Worm (Caenorhabditis elegans) whole organism, mixed stage, embryonic: ENCODE measurements around the gene nlp-53.
A peak's percentile ranks its signal among the peaks of the same experiment; 100 is the strongest.

Experiments used
- M03D4.4 ChIP-seq: sonication (generic microtip); optimal IDR thresholded peaks from 2 replicates; lab custom pipeline; 2017; ENCODE audit warnings: mild to moderate bottlenecking, missing genetic modification characterization, missing compliant biosample characterization
- bed-3 ChIP-seq: fragments of 200-800 bp; sonication (Bioruptor generic); optimal IDR thresholded peaks from 3 replicates; lab custom pipeline; 2018; ENCODE audit warnings: mild to moderate bottlenecking, missing genetic modification characterization, moderate library complexity, missing compliant biosample characterization
- blmp-1 ChIP-seq: fragments of 150-350 bp; optimal IDR thresholded peaks from 2 replicates; lab custom pipeline; 2014; ENCODE audit warnings: missing biosample characterization, missing genetic modification characterization
- ceh-39 ChIP-seq: fragments of 150-350 bp; optimal IDR thresholded peaks from 2 replicates; lab custom pipeline; 2014; ENCODE audit warnings: missing biosample characterization, missing genetic modification characterization
- ceh-43 ChIP-seq: fragments of 200-800 bp; sonication (Bioruptor generic); optimal IDR thresholded peaks from 2 replicates; lab custom pipeline; 2018; ENCODE audit warnings: mild to moderate bottlenecking, missing genetic modification characterization, moderate library complexity, missing compliant biosample characterization
- ceh-83 ChIP-seq: fragments of 200-800 bp; sonication (Bioruptor generic); optimal IDR thresholded peaks from 2 replicates; lab custom pipeline; 2018; ENCODE audit warnings: mild to moderate bottlenecking, missing genetic modification characterization, missing compliant biosample characterization
- ces-1 ChIP-seq: fragments of 150-350 bp; optimal IDR thresholded peaks from 2 replicates; lab custom pipeline; 2014; ENCODE audit warnings: missing biosample characterization, missing genetic modification reagents, missing genetic modification characterization
- cnd-1 ChIP-seq: fragments of 200-800 bp; sonication (Bioruptor generic); optimal IDR thresholded peaks from 2 replicates; lab custom pipeline; 2018; ENCODE audit warnings: mild to moderate bottlenecking, missing genetic modification characterization, missing compliant biosample characterization
- drap-1 ChIP-seq: fragments of 200-800 bp; sonication (Bioruptor generic); optimal IDR thresholded peaks from 3 replicates; lab custom pipeline; 2018; ENCODE audit warnings: mild to moderate bottlenecking, missing genetic modification characterization, missing compliant biosample characterization
- elt-1 ChIP-seq: sonication (generic microtip); optimal IDR thresholded peaks from 2 replicates; lab custom pipeline; 2017; ENCODE audit warnings: missing genetic modification characterization, mild to moderate bottlenecking, missing compliant biosample characterization, antibody characterized with exemption, moderate library complexity, borderline replicate concordance; ENCODE audit not compliant: insufficient read depth
- elt-3 ChIP-seq: fragments of 150-350 bp; optimal IDR thresholded peaks from 2 replicates; lab custom pipeline; 2014; ENCODE audit warnings: missing biosample characterization, missing genetic modification characterization
- flh-1 ChIP-seq: fragments of 200-800 bp; sonication (Bioruptor generic); optimal IDR thresholded peaks from 2 replicates; lab custom pipeline; 2018; ENCODE audit warnings: mild to moderate bottlenecking, missing genetic modification characterization, moderate library complexity, missing compliant biosample characterization
- ham-2 ChIP-seq: fragments of 200-800 bp; sonication (Bioruptor generic); optimal IDR thresholded peaks from 2 replicates; lab custom pipeline; 2018; ENCODE audit warnings: mild to moderate bottlenecking, missing genetic modification characterization, missing compliant biosample characterization
- hlh-1 ChIP-seq: fragments of 150-350 bp; optimal IDR thresholded peaks from 2 replicates; lab custom pipeline; 2014; ENCODE audit warnings: missing biosample characterization, missing genetic modification reagents, missing genetic modification characterization
- lin-13 ChIP-seq: fragments of 150-350 bp; optimal IDR thresholded peaks from 2 replicates; lab custom pipeline; 2014; ENCODE audit warnings: missing biosample characterization, missing genetic modification characterization
- lin-32 ChIP-seq: fragments of 200-800 bp; sonication (Bioruptor generic); optimal IDR thresholded peaks from 2 replicates; lab custom pipeline; 2018; ENCODE audit warnings: mild to moderate bottlenecking, missing genetic modification characterization, missing compliant biosample characterization
- lsy-2 ChIP-seq: fragments of 150-350 bp; optimal IDR thresholded peaks from 2 replicates; lab custom pipeline; 2014; ENCODE audit warnings: missing biosample characterization, missing genetic modification characterization
- mab-5 ChIP-seq: fragments of 150-350 bp; optimal IDR thresholded peaks from 2 replicates; lab custom pipeline; 2014; ENCODE audit warnings: missing biosample characterization, missing genetic modification characterization
- mep-1 ChIP-seq: fragments of 150-350 bp; optimal IDR thresholded peaks from 2 replicates; lab custom pipeline; 2017; ENCODE audit warnings: missing biosample characterization, missing genetic modification reagents, missing genetic modification characterization, inconsistent platforms
- mls-2 ChIP-seq: sonication (generic microtip); optimal IDR thresholded peaks from 2 replicates; lab custom pipeline; 2016; ENCODE audit warnings: mild to moderate bottlenecking, missing genetic modification characterization, moderate library complexity, missing compliant biosample characterization
- nhr-12 ChIP-seq: fragments of 150-350 bp; optimal IDR thresholded peaks from 2 replicates; lab custom pipeline; 2014; ENCODE audit warnings: missing biosample characterization, missing genetic modification characterization
- nhr-2 ChIP-seq: fragments of 150-350 bp; optimal IDR thresholded peaks from 2 replicates; lab custom pipeline; 2014; ENCODE audit warnings: missing biosample characterization, missing genetic modification characterization
- nhr-237 ChIP-seq: fragments of 150-350 bp; optimal IDR thresholded peaks from 2 replicates; lab custom pipeline; 2014; ENCODE audit warnings: missing biosample characterization, missing genetic modification characterization
- nhr-28 ChIP-seq: fragments of 150-350 bp; optimal IDR thresholded peaks from 2 replicates; lab custom pipeline; 2014; ENCODE audit warnings: missing biosample characterization, missing genetic modification characterization
- nhr-76 ChIP-seq: sonication (generic microtip); optimal IDR thresholded peaks from 2 replicates; lab custom pipeline; 2017; ENCODE audit warnings: missing biosample characterization, missing genetic modification characterization
- pha-4 ChIP-seq: fragments of 150-350 bp; optimal IDR thresholded peaks from 2 replicates; lab custom pipeline; 2018; ENCODE audit warnings: missing biosample characterization, missing genetic modification reagents, missing genetic modification characterization
- sem-2 ChIP-seq: fragments of 200-800 bp; sonication (Bioruptor generic); optimal IDR thresholded peaks from 2 replicates; lab custom pipeline; 2018; ENCODE audit warnings: mild to moderate bottlenecking, missing genetic modification characterization, missing compliant biosample characterization
- snpc-4 ChIP-seq: fragments of 150-350 bp; optimal IDR thresholded peaks from 2 replicates; lab custom pipeline; 2014; ENCODE audit warnings: missing biosample characterization, missing genetic modification characterization
- sptf-1 ChIP-seq: sonication (generic microtip); optimal IDR thresholded peaks from 2 replicates; lab custom pipeline; 2017; ENCODE audit warnings: mild to moderate bottlenecking, missing genetic modification characterization, moderate library complexity, missing compliant biosample characterization
- tbx-8 ChIP-seq: fragments of 200-800 bp; sonication (Bioruptor generic); optimal IDR thresholded peaks from 2 replicates; lab custom pipeline; 2018; ENCODE audit warnings: mild to moderate bottlenecking, missing genetic modification characterization, moderate library complexity, missing compliant biosample characterization
- unc-120 ChIP-seq: sonication (generic microtip); optimal IDR thresholded peaks from 2 replicates; lab custom pipeline; 2017; ENCODE audit warnings: missing genetic modification characterization, missing compliant biosample characterization; ENCODE audit not compliant: poor library complexity, severe bottlenecking
- unc-39 ChIP-seq: fragments of 150-350 bp; optimal IDR thresholded peaks from 2 replicates; lab custom pipeline; 2014; ENCODE audit warnings: missing biosample characterization, missing genetic modification characterization
- unc-62 ChIP-seq: fragments of 150-350 bp; optimal IDR thresholded peaks from 2 replicates; lab custom pipeline; 2014; ENCODE audit warnings: missing biosample characterization, missing genetic modification reagents, missing genetic modification characterization
- zip-8 ChIP-seq: fragments of 150-350 bp; optimal IDR thresholded peaks from 2 replicates; lab custom pipeline; 2014; ENCODE audit warnings: missing biosample characterization, missing genetic modification characterization
- ztf-11 ChIP-seq: fragments of 150-350 bp; optimal IDR thresholded peaks from 2 replicates; lab custom pipeline; 2014; ENCODE audit warnings: missing biosample characterization, missing genetic modification characterization

Gene nlp-53

DNA sequence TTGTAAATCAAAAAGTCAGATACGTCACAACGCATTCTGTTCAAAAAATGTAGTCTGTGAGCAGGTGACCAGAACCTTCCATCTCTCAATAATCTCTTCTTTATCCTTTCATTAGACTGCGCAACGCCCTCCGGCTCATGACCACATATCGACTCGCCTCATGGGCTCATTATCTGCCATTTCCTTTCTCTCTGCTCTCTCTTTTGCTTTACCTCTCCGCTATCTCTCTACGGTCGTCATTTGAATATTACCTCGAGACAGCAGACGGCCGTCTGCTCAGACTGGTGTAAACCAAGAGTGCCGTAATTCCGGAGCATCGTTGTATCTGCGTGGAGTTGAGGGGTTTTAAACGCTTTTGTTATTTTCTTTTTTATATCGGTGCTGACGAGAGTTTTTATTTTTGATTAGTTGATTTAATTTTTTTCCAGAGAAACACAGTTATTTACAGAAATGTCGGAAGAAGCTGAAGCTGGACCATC lies 20.6 kb upstream of the nlp-53 start, which contains the start of gene bra-1:
TSS of gene bra-1 (plus strand) at position 429 of the 479 bp plus-strand sequence.
- TF ChIP-seq nhr-2 (tag; lab: Kevin White, UChicago) (peak; percentile 32), drap-1 (GFP tag; lab: Kevin White, UChicago) (peak; percentile 16), snpc-4 (tag; lab: Kevin White, UChicago) (no peak), mab-5 (tag; lab: Kevin White, UChicago) (no peak), elt-3 (tag; lab: Kevin White, UChicago) (no peak), mls-2 (tag; lab: Kevin White, UChicago) (peak; percentile 55), ces-1 (GFP tag; lab: Kevin White, UChicago) (peak; percentile 74), pha-4 (tag; lab: Kevin White, UChicago) (peak; percentile 37), nhr-12 (tag; lab: Kevin White, UChicago) (no peak), nhr-76 (tag; lab: Kevin White, UChicago) (no peak), ztf-11 (tag; lab: Kevin White, UChicago) (peak; percentile 67), zip-8 (tag; lab: Kevin White, UChicago) (no peak), hlh-1 (tag; lab: Kevin White, UChicago) (peak; percentile 81), tbx-8 (GFP tag; lab: Kevin White, UChicago) (no peak), sem-2 (GFP tag; lab: Kevin White, UChicago) (no peak), blmp-1 (tag; lab: Kevin White, UChicago) (no peak), unc-62 (GFP tag; lab: Kevin White, UChicago) (peak; percentile 47), sptf-1 (tag; lab: Kevin White, UChicago) (peak; percentile 66), ham-2 (no peak), mep-1 (tag; lab: Kevin White, UChicago) (peak; percentile 78), nhr-28 (no peak), ceh-83 (no peak), elt-1 (tag; lab: Kevin White, UChicago) (no peak), unc-39 (tag; lab: Kevin White, UChicago) (no peak), cnd-1 (peak; percentile 80), lin-13 (tag; lab: Kevin White, UChicago) (peak; percentile 53), M03D4.4 (tag; lab: Kevin White, UChicago) (peak; percentile 11), flh-1 (no peak), lsy-2 (tag; lab: Kevin White, UChicago) (peak; percentile 57), ceh-43 (GFP tag; lab: Kevin White, UChicago) (no peak), unc-120 (tag; lab: Kevin White, UChicago) (peak; percentile 62), nhr-237 (no peak), bed-3 (GFP tag; lab: Kevin White, UChicago) (no peak), ceh-39 (peak; percentile 94), lin-32 (GFP tag; lab: Kevin White, UChicago) (no peak)

DNA sequence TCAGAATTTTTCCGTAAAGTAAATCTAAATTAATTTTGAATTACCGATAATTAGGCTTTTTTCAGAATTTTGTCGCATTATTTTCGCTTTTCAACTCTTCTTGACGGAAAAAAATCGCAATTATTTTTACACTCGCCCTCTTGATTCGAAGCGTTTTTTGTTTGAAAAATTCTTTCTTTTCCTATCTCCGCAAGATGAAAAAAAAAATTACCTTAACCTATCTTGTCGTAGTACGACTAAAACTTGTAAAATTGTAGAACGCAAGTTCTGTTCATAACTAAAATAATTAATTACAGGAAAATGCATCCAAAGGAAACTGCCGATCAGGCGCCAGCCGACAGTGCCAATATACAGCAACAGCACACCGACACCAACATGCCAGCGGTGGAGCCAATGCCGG lies 18.5 kb upstream of the nlp-53 start, which contains the start of gene F54B11.7:
TSS of gene F54B11.7 (plus strand) at position 301 of the 400 bp plus-strand sequence.
- TF ChIP-seq mab-5 (tag; lab: Kevin White, UChicago) (no peak), zip-8 (tag; lab: Kevin White, UChicago) (no peak), ztf-11 (tag; lab: Kevin White, UChicago) (no peak), lin-32 (GFP tag; lab: Kevin White, UChicago) (no peak), snpc-4 (tag; lab: Kevin White, UChicago) (no peak), M03D4.4 (tag; lab: Kevin White, UChicago) (no peak), nhr-2 (tag; lab: Kevin White, UChicago) (no peak), elt-1 (tag; lab: Kevin White, UChicago) (no peak), nhr-76 (tag; lab: Kevin White, UChicago) (no peak), ceh-39 (no peak), bed-3 (GFP tag; lab: Kevin White, UChicago) (no peak), pha-4 (tag; lab: Kevin White, UChicago) (no peak), mep-1 (tag; lab: Kevin White, UChicago) (no peak), ceh-83 (no peak), nhr-237 (no peak), sptf-1 (tag; lab: Kevin White, UChicago) (no peak), ham-2 (no peak), ceh-43 (GFP tag; lab: Kevin White, UChicago) (no peak), cnd-1 (no peak)

DNA sequence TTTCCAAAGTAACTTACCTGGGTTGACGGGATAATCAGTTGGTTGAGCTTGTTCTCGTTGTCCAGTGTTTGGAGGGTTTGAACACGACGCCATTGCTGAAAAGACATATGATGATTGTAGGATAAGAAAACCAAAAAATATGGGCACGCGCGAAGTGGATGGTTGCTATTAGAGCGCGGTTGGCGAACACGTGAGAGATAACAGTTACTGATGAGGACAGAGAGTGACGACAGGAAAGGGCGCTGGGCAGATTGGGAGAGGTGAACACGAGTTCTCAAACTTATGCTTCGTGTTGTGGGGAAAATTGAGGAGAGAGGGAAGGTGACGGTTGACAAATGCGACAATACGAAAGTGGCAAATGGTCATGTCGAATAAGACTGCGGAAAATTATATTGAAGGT lies 14.8 kb upstream of the nlp-53 start, which contains the start of gene F54B11.8:
TSS of gene F54B11.8 (minus strand) at position 101 of the 400 bp plus-strand sequence.
- TF ChIP-seq M03D4.4 (tag; lab: Kevin White, UChicago) (no peak), nhr-237 (no peak), blmp-1 (tag; lab: Kevin White, UChicago) (no peak), unc-62 (GFP tag; lab: Kevin White, UChicago) (no peak), ztf-11 (tag; lab: Kevin White, UChicago) (no peak), cnd-1 (no peak), mep-1 (tag; lab: Kevin White, UChicago) (no peak), lin-13 (tag; lab: Kevin White, UChicago) (no peak), ceh-39 (no peak), nhr-2 (tag; lab: Kevin White, UChicago) (no peak), bed-3 (GFP tag; lab: Kevin White, UChicago) (no peak), lsy-2 (tag; lab: Kevin White, UChicago) (no peak), snpc-4 (tag; lab: Kevin White, UChicago) (no peak)
